Fruit fly (Drosophila melanogaster) whole organism, prepupa: Measurements from ENCODE around the gene CG12535.

Experiments used
- CG10631 ChIP-seq: fragments of 200-800 bp; sonication (Bioruptor generic); optimal IDR thresholded peaks from 2 replicates; lab custom pipeline; 2016; ENCODE audit warnings: missing biosample characterization, missing genetic modification characterization
- CG10669 ChIP-seq: fragments of 200-800 bp; sonication (Bioruptor generic); optimal IDR thresholded peaks from 3 replicates; lab custom pipeline; 2018; ENCODE audit warnings: missing biosample characterization, mild to moderate bottlenecking, missing genetic modification characterization, moderate library complexity
- CG11294 ChIP-seq: fragments of 200-800 bp; sonication (Bioruptor generic); IDR thresholded peaks from 2 replicates; pipeline ENCODE4 v1.3.6; 2022; ENCODE audit warnings: missing biosample characterization, missing genetic modification characterization
- CG11762 ChIP-seq: fragments of 200-800 bp; sonication (Bioruptor generic); optimal IDR thresholded peaks from 3 replicates; lab custom pipeline; 2016; ENCODE audit warnings: missing biosample characterization, missing genetic modification characterization; ENCODE audit not compliant: insufficient read depth
- CG15336 ChIP-seq: fragments of 200-800 bp; sonication (Bioruptor generic); IDR thresholded peaks from 2 replicates; pipeline ENCODE4 v1.3.6; 2022; ENCODE audit warnings: missing biosample characterization, missing genetic modification characterization
- CG1621 ChIP-seq: fragments of 200-800 bp; sonication (Bioruptor generic); optimal IDR thresholded peaks from 3 replicates; lab custom pipeline; 2018; ENCODE audit warnings: missing biosample characterization, mild to moderate bottlenecking, missing genetic modification characterization
- CG3032 ChIP-seq: fragments of 200-800 bp; optimal IDR thresholded peaks from 2 replicates; lab custom pipeline; 2019; ENCODE audit warnings: missing biosample characterization, mild to moderate bottlenecking, missing genetic modification characterization, moderate library complexity
- CG31627 ChIP-seq: fragments of 200-800 bp; sonication (Bioruptor generic); optimal IDR thresholded peaks from 3 replicates; lab custom pipeline; 2016; ENCODE audit warnings: missing biosample characterization, missing genetic modification characterization
- CG34406 ChIP-seq: fragments of 200-800 bp; sonication (Bioruptor generic); optimal IDR thresholded peaks from 3 replicates; lab custom pipeline; 2016; ENCODE audit warnings: missing biosample characterization, missing genetic modification characterization
- CG3919 ChIP-seq: fragments of 200-800 bp; sonication (Bioruptor generic); optimal IDR thresholded peaks from 3 replicates; lab custom pipeline; 2016; ENCODE audit warnings: missing biosample characterization, missing genetic modification characterization
- CG4318 ChIP-seq: fragments of 200-800 bp; sonication (Bioruptor generic); optimal IDR thresholded peaks from 3 replicates; lab custom pipeline; 2017; ENCODE audit warnings: missing biosample characterization, mild to moderate bottlenecking, missing genetic modification characterization
- CG6163 ChIP-seq: fragments of 200-800 bp; sonication (Bioruptor generic); IDR thresholded peaks from 3 replicates; pipeline ENCODE4 v1.3.6; 2022; ENCODE audit warnings: missing biosample characterization, missing genetic modification characterization
- CG6276 ChIP-seq: fragments of 200-800 bp; sonication (Bioruptor generic); optimal IDR thresholded peaks from 2 replicates; lab custom pipeline; 2017; ENCODE audit warnings: missing biosample characterization, mild to moderate bottlenecking, missing genetic modification characterization
- CG6792 ChIP-seq: fragments of 200-800 bp; sonication (Bioruptor generic); optimal IDR thresholded peaks from 3 replicates; lab custom pipeline; 2016; ENCODE audit warnings: missing biosample characterization, missing genetic modification characterization
- CG8319 ChIP-seq: fragments of 200-800 bp; sonication (Bioruptor generic); optimal IDR thresholded peaks from 3 replicates; lab custom pipeline; 2016; ENCODE audit warnings: missing biosample characterization, missing genetic modification characterization
- CG8632 ChIP-seq: fragments of 200-800 bp; sonication (Bioruptor generic); optimal IDR thresholded peaks from 3 replicates; lab custom pipeline; 2016; ENCODE audit warnings: missing biosample characterization, missing genetic modification characterization
- CG9139 ChIP-seq: fragments of 200-800 bp; sonication (Bioruptor generic); optimal IDR thresholded peaks from 3 replicates; lab custom pipeline; 2017; ENCODE audit warnings: missing biosample characterization, mild to moderate bottlenecking, missing genetic modification characterization
- Eip75B ChIP-seq: fragments of 200-800 bp; sonication (Bioruptor generic); optimal IDR thresholded peaks from 3 replicates; lab custom pipeline; 2016; ENCODE audit warnings: missing biosample characterization, missing genetic modification characterization
- Eip78C ChIP-seq: fragments of 200-800 bp; sonication (Bioruptor generic); peaks from one replicate; lab custom pipeline; 2016; ENCODE audit warnings: missing biosample characterization, missing genetic modification characterization
- Eip93F ChIP-seq: fragments of 200-800 bp; sonication (Bioruptor generic); optimal IDR thresholded peaks from 2 replicates; lab custom pipeline; 2016; ENCODE audit warnings: missing biosample characterization, mild to moderate bottlenecking, missing genetic modification characterization
- Ets21C ChIP-seq: fragments of 200-800 bp; sonication (Bioruptor generic); optimal IDR thresholded peaks from 3 replicates; lab custom pipeline; 2016; ENCODE audit warnings: missing biosample characterization, missing genetic modification characterization
- Ets96B ChIP-seq: fragments of 200-800 bp; optimal IDR thresholded peaks from 2 replicates; lab custom pipeline; 2019; ENCODE audit warnings: missing biosample characterization, mild to moderate bottlenecking, missing genetic modification characterization, moderate library complexity
- Gug ChIP-seq: fragments of 200-800 bp; sonication (Bioruptor generic); IDR thresholded peaks from 2 replicates; pipeline ENCODE4 v1.3.6; 2022; ENCODE audit warnings: missing biosample characterization, missing genetic modification characterization
- Hr39 ChIP-seq: fragments of 200-800 bp; sonication (Bioruptor generic); optimal IDR thresholded peaks from 2 replicates; lab custom pipeline; 2016; ENCODE audit warnings: missing biosample characterization, missing genetic modification characterization
- Lpt ChIP-seq: fragments of 200-800 bp; sonication (Bioruptor generic); optimal IDR thresholded peaks from 3 replicates; lab custom pipeline; 2016; ENCODE audit warnings: missing biosample characterization, missing genetic modification characterization
- Met ChIP-seq: fragments of 200-800 bp; sonication (Bioruptor generic); optimal IDR thresholded peaks from 3 replicates; lab custom pipeline; 2016; ENCODE audit warnings: missing biosample characterization, missing genetic modification characterization
- OdsH ChIP-seq: fragments of 200-800 bp; sonication (Bioruptor generic); optimal IDR thresholded peaks from 3 replicates; lab custom pipeline; 2016; ENCODE audit warnings: missing biosample characterization, missing genetic modification characterization
- Smox ChIP-seq: fragments of 200-800 bp; sonication (Bioruptor generic); optimal IDR thresholded peaks from 3 replicates; lab custom pipeline; 2016; ENCODE audit warnings: missing biosample characterization, missing genetic modification characterization
- Sox102F ChIP-seq: fragments of 200-800 bp; sonication (Bioruptor generic); optimal IDR thresholded peaks from 2 replicates; lab custom pipeline; 2016; ENCODE audit warnings: missing biosample characterization, mild to moderate bottlenecking, missing genetic modification characterization
- Sox14 ChIP-seq: fragments of 200-800 bp; sonication (Bioruptor generic); optimal IDR thresholded peaks from 3 replicates; lab custom pipeline; 2016; ENCODE audit warnings: missing biosample characterization, missing genetic modification characterization
- Sox15 ChIP-seq: fragments of 200-800 bp; sonication (Bioruptor generic); optimal IDR thresholded peaks from 3 replicates; lab custom pipeline; 2016; ENCODE audit warnings: missing biosample characterization, missing genetic modification characterization
- cyc ChIP-seq: fragments of 200-800 bp; sonication (Bioruptor generic); optimal IDR thresholded peaks from 3 replicates; lab custom pipeline; 2016; ENCODE audit warnings: missing biosample characterization, missing genetic modification characterization
- dac ChIP-seq: fragments of 200-800 bp; sonication (Bioruptor generic); optimal IDR thresholded peaks from 2 replicates; lab custom pipeline; 2017; ENCODE audit warnings: missing biosample characterization, mild to moderate bottlenecking, missing genetic modification characterization
- eg ChIP-seq: fragments of 200-800 bp; sonication (Bioruptor generic); IDR thresholded peaks from 3 replicates; pipeline ENCODE4 v1.3.6; 2022; ENCODE audit warnings: missing biosample characterization, missing genetic modification characterization
- esn ChIP-seq: fragments of 200-800 bp; sonication (Bioruptor generic); optimal IDR thresholded peaks from 2 replicates; lab custom pipeline; 2016; ENCODE audit warnings: missing biosample characterization, mild to moderate bottlenecking, missing genetic modification characterization, moderate library complexity
- fd59A ChIP-seq: fragments of 200-800 bp; sonication (Bioruptor generic); optimal IDR thresholded peaks from 2 replicates; lab custom pipeline; 2017; ENCODE audit warnings: missing biosample characterization, mild to moderate bottlenecking, missing genetic modification characterization, missing genetic modification reagents
- fkh ChIP-seq: fragments of 200-800 bp; sonication (Bioruptor generic); optimal IDR thresholded peaks from 3 replicates; lab custom pipeline; 2017; ENCODE audit warnings: missing biosample characterization, mild to moderate bottlenecking, missing genetic modification characterization, moderate library complexity
- lz ChIP-seq: fragments of 200-800 bp; sonication (Bioruptor generic); optimal IDR thresholded peaks from 3 replicates; lab custom pipeline; 2016; ENCODE audit warnings: missing biosample characterization, missing genetic modification characterization
- net ChIP-seq: fragments of 200-800 bp; sonication (Bioruptor generic); optimal IDR thresholded peaks from 3 replicates; lab custom pipeline; 2016; ENCODE audit warnings: missing biosample characterization, missing genetic modification characterization
- pdm3 ChIP-seq: fragments of 200-800 bp; sonication (Bioruptor generic); optimal IDR thresholded peaks from 3 replicates; lab custom pipeline; 2016; ENCODE audit warnings: missing biosample characterization, missing genetic modification characterization
- salr ChIP-seq, 2 experiments: fragments of 200-800 bp; sonication (Bioruptor generic); optimal IDR thresholded peaks; 3 replicates each; lab custom pipeline; 2016 to 2018; ENCODE audit warnings: missing biosample characterization in 2 of 2, missing genetic modification characterization in 2 of 2, mild to moderate bottlenecking in 1 of 2
- ss ChIP-seq, 2 experiments: fragments of 200-800 bp; sonication (Bioruptor generic); optimal IDR thresholded peaks; 2 replicates in 1 of 2; 3 replicates in 1 of 2; lab custom pipeline; 2017 to 2018; ENCODE audit warnings: mild to moderate bottlenecking in 2 of 2, missing biosample characterization in 2 of 2, missing genetic modification characterization in 2 of 2, moderate library complexity in 1 of 2
- svp ChIP-seq: fragments of 200-800 bp; sonication (Bioruptor generic); peaks from one replicate; lab custom pipeline; 2016; ENCODE audit warnings: missing biosample characterization, missing genetic modification characterization
- topi ChIP-seq: fragments of 200-800 bp; sonication (Bioruptor generic); optimal IDR thresholded peaks from 3 replicates; lab custom pipeline; 2016; ENCODE audit warnings: missing biosample characterization, missing genetic modification characterization
- vri ChIP-seq: fragments of 200-800 bp; sonication (Bioruptor generic); optimal IDR thresholded peaks from 3 replicates; lab custom pipeline; 2016; ENCODE audit warnings: missing biosample characterization, mild to moderate bottlenecking, missing genetic modification characterization

Gene CG12535

dm6 chrX:3476009-3476408, 27.3 kb upstream of the CG12535 start (continued):
- TF ChIP-seq Sox14 (peak; percentile 75), CG15336 (GFP tag; lab: Robert Waterston, UW) (peak; percentile 80), CG31627 (GFP tag; lab: Kevin White, UChicago) (peak; percentile 77), CG8319 (GFP tag; lab: Kevin White, UChicago) (peak; percentile 48), CG6276 (GFP tag; lab: Kevin White, UChicago) (peak; percentile 72), fd59A (peak; percentile 50), pdm3 (GFP tag; lab: Kevin White, UChicago) (peak; percentile 79), Gug (GFP tag; lab: Robert Waterston, UW) (peak; percentile 63), esn (GFP tag; lab: Kevin White, UChicago) (peak; percentile 83), CG11762 (peak; percentile 64), cyc (peak; percentile 77), Eip78C (GFP tag; lab: Kevin White, UChicago) (peak; percentile 95), Lpt (GFP tag; lab: Kevin White, UChicago) (peak; percentile 63), CG9139 (peak; percentile 32), CG6792 (GFP tag; lab: Kevin White, UChicago) (peak; percentile 67), CG6163 (peak; percentile 85), Ets21C (peak; percentile 53), Met (peak; percentile 81), OdsH (GFP tag; lab: Kevin White, UChicago) (peak; percentile 78), Hr39 (GFP tag; lab: Kevin White, UChicago) (peak; percentile 79), eg (GFP tag; lab: Robert Waterston, UW) (peak; percentile 77), CG1621 (peak; percentile 57), CG4318 (GFP tag; lab: Kevin White, UChicago) (peak; percentile 70), CG34406 (peak; percentile 69), Sox102F (GFP tag; lab: Kevin White, UChicago) (peak; percentile 80), CG3032 (tag; lab: Kevin White, UChicago) (peak; percentile 66), CG11294 (GFP tag; lab: Robert Waterston, UW) (peak; percentile 49; the same call in 1 of the 2 replicates), net (peak; percentile 72), CG3919 (GFP tag; lab: Kevin White, UChicago) (peak; percentile 82)

- TF ChIP-seq dac (GFP tag; lab: Kevin White, UChicago): peak; percentile 30
- TF ChIP-seq CG3919 (GFP tag; lab: Kevin White, UChicago): peak; percentile 57
- peak; percentile 58 for TF ChIP-seq CG8319 (GFP tag; lab: Kevin White, UChicago)
- peak; percentile 25 for TF ChIP-seq Sox102F (GFP tag; lab: Kevin White, UChicago)
- TF ChIP-seq svp: peak; percentile 72
- TF ChIP-seq net: peak; percentile 80
- TF ChIP-seq esn (GFP tag; lab: Kevin White, UChicago): peak; percentile 59
- peak; percentile 92 for TF ChIP-seq CG10669 (GFP tag; lab: Kevin White, UChicago)
- peak; percentile 33 for TF ChIP-seq fkh (GFP tag; lab: Kevin White, UChicago)
- peak; percentile 8 for TF ChIP-seq cyc
- TF ChIP-seq CG11762: peak; percentile 63
- peak; percentile 7 for TF ChIP-seq Smox (GFP tag; lab: Kevin White, UChicago)
- peak; percentile 91 for TF ChIP-seq CG9139
- peak; percentile 37 for TF ChIP-seq vri (GFP tag; lab: Kevin White, UChicago)
- TF ChIP-seq Gug (GFP tag; lab: Robert Waterston, UW): peak; percentile 32; the same call in 1 of the 2 replicates
- peak; percentile 34 for TF ChIP-seq topi
- TF ChIP-seq pdm3 (GFP tag; lab: Kevin White, UChicago): peak; percentile 72
- peak; percentile 66 for TF ChIP-seq Lpt (GFP tag; lab: Kevin White, UChicago)
- TF ChIP-seq fd59A: peak; percentile 69
- TF ChIP-seq CG8632 (GFP tag; lab: Kevin White, UChicago): peak; percentile 81
- no peak for TF ChIP-seq Ets21C
- TF ChIP-seq CG31627 (GFP tag; lab: Kevin White, UChicago): no peak
- TF ChIP-seq Eip75B (GFP tag; lab: Kevin White, UChicago): peak; percentile 50
- TF ChIP-seq lz (GFP tag; lab: Kevin White, UChicago): peak; percentile 21
- TF ChIP-seq CG1621: peak; percentile 82
- TF ChIP-seq ss (GFP tag; optimal IDR thresholded peaks at IDR 0.05; lab: Kevin White, UChicago): peak; percentile 93 to 96
- TF ChIP-seq Ets96B (tag; lab: Kevin White, UChicago): peak; percentile 88
- peak; percentile 63 for TF ChIP-seq CG6792 (GFP tag; lab: Kevin White, UChicago)
- TF ChIP-seq CG4318 (GFP tag; lab: Kevin White, UChicago): peak; percentile 65
- no peak for TF ChIP-seq Hr39 (GFP tag; lab: Kevin White, UChicago)
- peak; percentile 59 to 76 for TF ChIP-seq salr (GFP tag; optimal IDR thresholded peaks at IDR 0.05; lab: Kevin White, UChicago)
- TF ChIP-seq Sox15: peak; percentile 64
- peak; percentile 72 for TF ChIP-seq CG10631
- no peak for TF ChIP-seq Eip93F (GFP tag; lab: Kevin White, UChicago)
Measured at dm6 chrX:3474476-3475439, 26.0 kb upstream of the CG12535 start, which contains the start of gene CG12206. TSS of gene CG12206 (minus strand) at chrX:3474524.
